Worm (Caenorhabditis elegans): ENCODE measurements around the gene ZK180.8.

DNA sequence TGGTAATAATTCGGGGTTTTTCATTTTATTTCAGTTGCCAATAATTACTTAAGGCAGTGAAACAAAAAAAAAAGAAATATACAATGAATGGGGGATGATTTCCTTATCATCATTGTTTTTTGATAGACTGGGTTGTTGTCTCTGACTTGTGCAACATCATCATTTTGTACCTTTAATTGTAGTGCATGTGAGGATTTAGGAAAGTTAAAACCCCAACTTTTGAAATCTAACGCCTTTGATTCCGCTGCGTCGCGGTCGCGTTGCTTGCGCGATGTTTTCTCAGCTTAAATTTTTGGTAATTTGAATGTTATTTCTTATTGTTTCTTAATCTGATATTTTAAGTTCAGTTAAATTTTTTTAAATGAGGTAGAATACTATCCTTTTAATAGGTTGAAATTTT is 34.3 kb upstream of the ZK180.8 start, which contains the start of gene ZK185.5:
- TF ChIP-seq mdl-1 (tag; optimal IDR thresholded peaks at IDR 0.05) (no peak), snpc-4 (tag; optimal IDR thresholded peaks at IDR 0.05) (no peak), ceh-82 (tag; optimal IDR thresholded peaks at IDR 0.05) (no peak), nhr-6 (tag; optimal IDR thresholded peaks at IDR 0.05) (no peak), gmeb-1 (tag; optimal IDR thresholded peaks at IDR 0.05) (no peak), lsy-2 (tag; optimal IDR thresholded peaks at IDR 0.05) (no peak), elt-3 (tag; optimal IDR thresholded peaks at IDR 0.05) (no peak)

Measured in whole organism, L2 larva.